Fruit fly (Drosophila melanogaster) whole organism, embryonic: ENCODE results near the gene Chpf.
A peak's percentile ranks its signal among the peaks of the same experiment; 100 is the strongest.

Experiments used
- Abd-B ChIP-seq: fragments of 200-800 bp; sonication (Bioruptor generic); optimal IDR thresholded peaks from 2 replicates; lab custom pipeline; 2018; ENCODE audit warnings: missing biosample characterization, mild to moderate bottlenecking, missing genetic modification characterization, moderate library complexity
- Bteb2 ChIP-seq: fragments of 200-800 bp; sonication (Bioruptor generic); optimal IDR thresholded peaks from 2 replicates; lab custom pipeline; 2016; ENCODE audit warnings: missing biosample characterization, missing genetic modification characterization
- CG11695 ChIP-seq: fragments of 200-800 bp; sonication (Bioruptor generic); IDR thresholded peaks from 3 replicates; pipeline ENCODE4 v1.3.6; 2022; ENCODE audit warnings: missing biosample characterization, missing genetic modification characterization
- CG11723 ChIP-seq: fragments of 200-800 bp; sonication (Bioruptor generic); optimal IDR thresholded peaks from 2 replicates; lab custom pipeline; 2017; ENCODE audit warnings: missing biosample characterization, mild to moderate bottlenecking, missing genetic modification characterization
- CG12104 ChIP-seq: fragments of 200-800 bp; sonication (Bioruptor generic); optimal IDR thresholded peaks from 3 replicates; lab custom pipeline; 2016; ENCODE audit warnings: missing biosample characterization, missing genetic modification characterization
- CG12236 ChIP-seq: fragments of 200-800 bp; sonication (Bioruptor generic); optimal IDR thresholded peaks from 2 replicates; lab custom pipeline; 2016; ENCODE audit warnings: missing biosample characterization, missing genetic modification characterization
- CG12769 ChIP-seq: fragments of 200-800 bp; sonication (Bioruptor generic); optimal IDR thresholded peaks from 2 replicates; lab custom pipeline; 2019; ENCODE audit warnings: missing biosample characterization, mild to moderate bottlenecking, missing genetic modification characterization, moderate library complexity
- CG13424 ChIP-seq: fragments of 200-800 bp; sonication (Bioruptor generic); optimal IDR thresholded peaks from 2 replicates; lab custom pipeline; 2019; ENCODE audit warnings: missing biosample characterization, mild to moderate bottlenecking, missing genetic modification characterization, moderate library complexity
- CG14965 ChIP-seq: fragments of 200-800 bp; sonication (Bioruptor generic); optimal IDR thresholded peaks from 2 replicates; lab custom pipeline; 2016; ENCODE audit warnings: missing biosample characterization, missing genetic modification characterization, borderline replicate concordance
- CG1602 ChIP-seq: fragments of 200-800 bp; sonication (Bioruptor generic); optimal IDR thresholded peaks from 3 replicates; lab custom pipeline; 2016; ENCODE audit warnings: missing biosample characterization, missing genetic modification characterization
- CG16813 ChIP-seq: fragments of 200-800 bp; sonication (Bioruptor generic); IDR thresholded peaks from 3 replicates; pipeline ENCODE4 v1.3.6; 2022; ENCODE audit warnings: missing biosample characterization, missing genetic modification characterization; ENCODE audit not compliant: partially characterized antibody
- CG17361 ChIP-seq: fragments of 200-800 bp; sonication (Bioruptor generic); IDR thresholded peaks from 3 replicates; pipeline ENCODE4 v1.3.6; 2022; ENCODE audit warnings: missing biosample characterization, missing genetic modification characterization
- CG2199 ChIP-seq: fragments of 200-800 bp; sonication (Bioruptor generic); IDR thresholded peaks from 3 replicates; pipeline ENCODE4 v1.3.6; 2022; ENCODE audit warnings: missing biosample characterization, missing genetic modification characterization
- CG33557 ChIP-seq: fragments of 200-800 bp; sonication (Bioruptor generic); optimal IDR thresholded peaks from 2 replicates; lab custom pipeline; 2019; ENCODE audit warnings: missing biosample characterization, mild to moderate bottlenecking, missing genetic modification characterization, moderate library complexity
- CG42726 ChIP-seq: fragments of 200-800 bp; sonication (Bioruptor generic); IDR thresholded peaks from 2 replicates; pipeline ENCODE4 v1.3.6; 2022; ENCODE audit warnings: missing biosample characterization, missing genetic modification characterization; ENCODE audit not compliant: partially characterized antibody
- CG4360 ChIP-seq: fragments of 200-800 bp; sonication (Bioruptor generic); IDR thresholded peaks from 2 replicates; pipeline ENCODE4 v1.3.6; 2022; ENCODE audit warnings: missing biosample characterization, missing genetic modification characterization
- CG7745 ChIP-seq: fragments of 200-800 bp; sonication (Bioruptor generic); optimal IDR thresholded peaks from 2 replicates; lab custom pipeline; 2018; ENCODE audit warnings: missing biosample characterization, mild to moderate bottlenecking, missing genetic modification characterization, moderate library complexity
- CG7987 ChIP-seq: fragments of 200-800 bp; sonication (Bioruptor generic); optimal IDR thresholded peaks from 2 replicates; lab custom pipeline; 2018; ENCODE audit warnings: missing biosample characterization, mild to moderate bottlenecking, missing genetic modification characterization, moderate library complexity
- D19B ChIP-seq: fragments of 200-800 bp; sonication (Bioruptor generic); optimal IDR thresholded peaks from 2 replicates; lab custom pipeline; 2017; ENCODE audit warnings: missing biosample characterization, mild to moderate bottlenecking, missing genetic modification characterization
- Dad ChIP-seq: fragments of 200-800 bp; sonication (Bioruptor generic); optimal IDR thresholded peaks from 3 replicates; lab custom pipeline; 2016; ENCODE audit warnings: missing biosample characterization, missing genetic modification characterization
- Doc2 ChIP-seq: fragments of 200-800 bp; sonication (Bioruptor generic); IDR thresholded peaks from 2 replicates; pipeline ENCODE4 v1.3.6; 2022; ENCODE audit warnings: missing biosample characterization, missing genetic modification characterization
- Ets97D ChIP-seq: fragments of 200-800 bp; sonication (Bioruptor generic); optimal IDR thresholded peaks from 3 replicates; lab custom pipeline; 2016; ENCODE audit warnings: missing biosample characterization, missing genetic modification characterization
- HLH4C ChIP-seq: fragments of 200-800 bp; sonication (Bioruptor generic); IDR thresholded peaks from 3 replicates; pipeline ENCODE4 v1.3.6; 2022; ENCODE audit warnings: missing biosample characterization, missing genetic modification characterization; ENCODE audit not compliant: partially characterized antibody
- Hand ChIP-seq: fragments of 200-800 bp; sonication (Bioruptor generic); optimal IDR thresholded peaks from 2 replicates; lab custom pipeline; 2017; ENCODE audit warnings: mild to moderate bottlenecking, missing biosample characterization, missing genetic modification reagents, missing genetic modification characterization
- Lpt ChIP-seq: fragments of >200 bp; optimal IDR thresholded peaks from 2 replicates; lab custom pipeline; 2018; ENCODE audit warnings: missing biosample characterization, missing genetic modification characterization
- NfI ChIP-seq: fragments of 200-800 bp; sonication (Bioruptor generic); optimal IDR thresholded peaks from 3 replicates; lab custom pipeline; 2018; ENCODE audit warnings: missing biosample characterization, mild to moderate bottlenecking, missing genetic modification characterization, moderate library complexity
- Optix ChIP-seq: fragments of 200-800 bp; sonication (Bioruptor generic); IDR thresholded peaks from 3 replicates; pipeline ENCODE4 v1.3.6; 2022; ENCODE audit warnings: missing biosample characterization, missing genetic modification characterization
- Vsx1 ChIP-seq: fragments of 200-800 bp; sonication (Bioruptor generic); optimal IDR thresholded peaks from 2 replicates; lab custom pipeline; 2017; ENCODE audit warnings: missing biosample characterization, mild to moderate bottlenecking, missing genetic modification characterization, missing genetic modification reagents
- Xrp1 ChIP-seq: fragments of 200-800 bp; sonication (Bioruptor generic); IDR thresholded peaks from 2 replicates; pipeline ENCODE4 v1.3.6; 2022; ENCODE audit warnings: missing biosample characterization, missing genetic modification characterization
- cg ChIP-seq: fragments of 200-800 bp; sonication (Bioruptor generic); optimal IDR thresholded peaks from 3 replicates; lab custom pipeline; 2019; ENCODE audit warnings: missing biosample characterization, mild to moderate bottlenecking, missing genetic modification characterization, moderate library complexity
- chm ChIP-seq: fragments of 200-800 bp; sonication (Bioruptor generic); IDR thresholded peaks from 2 replicates; pipeline ENCODE4 v1.3.6; 2022; ENCODE audit warnings: missing biosample characterization, missing genetic modification characterization
- croc ChIP-seq: fragments of 200-800 bp; sonication (Bioruptor generic); conservative IDR thresholded peaks from 3 replicates; pipeline ENCODE4 v1.3.6; 2022; ENCODE audit warnings: missing biosample characterization, missing genetic modification characterization
- disco-r ChIP-seq: fragments of 200-800 bp; sonication (Bioruptor generic); optimal IDR thresholded peaks from 2 replicates; lab custom pipeline; 2016; ENCODE audit warnings: missing biosample characterization, missing genetic modification characterization
- ewg ChIP-seq: fragments of 200-800 bp; sonication (Bioruptor generic); optimal IDR thresholded peaks from 3 replicates; lab custom pipeline; 2017; ENCODE audit warnings: mild to moderate bottlenecking, missing biosample characterization, missing genetic modification reagents, missing genetic modification characterization
- exex ChIP-seq: fragments of 200-800 bp; sonication (Bioruptor generic); optimal IDR thresholded peaks from 4 replicates; lab custom pipeline; 2018; ENCODE audit warnings: missing biosample characterization, mild to moderate bottlenecking, missing genetic modification characterization, moderate library complexity
- ftz-f1 ChIP-seq: fragments of 200-800 bp; sonication (Bioruptor generic); optimal IDR thresholded peaks from 2 replicates; lab custom pipeline; 2016; ENCODE audit warnings: missing biosample characterization, missing genetic modification characterization
- gcm ChIP-seq: fragments of 200-800 bp; sonication (Bioruptor generic); optimal IDR thresholded peaks from 2 replicates; lab custom pipeline; 2019; ENCODE audit warnings: missing biosample characterization, mild to moderate bottlenecking, missing genetic modification characterization, moderate library complexity
- kay ChIP-seq: fragments of 200-800 bp; sonication (Bioruptor generic); optimal IDR thresholded peaks from 2 replicates; lab custom pipeline; 2016; ENCODE audit warnings: missing biosample characterization, missing genetic modification characterization
- klu ChIP-seq: fragments of 200-800 bp; sonication (Bioruptor generic); IDR thresholded peaks from 2 replicates; pipeline ENCODE4 v1.3.6; 2022; ENCODE audit warnings: missing biosample characterization, missing genetic modification characterization
- luna ChIP-seq: fragments of 200-800 bp; sonication (Bioruptor generic); optimal IDR thresholded peaks from 2 replicates; lab custom pipeline; 2016; ENCODE audit warnings: missing biosample characterization, missing genetic modification characterization
- nau ChIP-seq: fragments of 200-800 bp; sonication (Bioruptor generic); optimal IDR thresholded peaks from 3 replicates; lab custom pipeline; 2017; ENCODE audit warnings: missing biosample characterization, mild to moderate bottlenecking, missing genetic modification characterization, missing genetic modification reagents
- peb ChIP-seq: fragments of 200-800 bp; sonication (Bioruptor generic); IDR thresholded peaks from 2 replicates; pipeline ENCODE4 v1.3.6; 2022; ENCODE audit warnings: missing biosample characterization, missing genetic modification characterization
- ranshi ChIP-seq: fragments of 200-800 bp; sonication (Bioruptor generic); IDR thresholded peaks from 2 replicates; pipeline ENCODE4 v1.3.6; 2022; ENCODE audit warnings: missing biosample characterization, missing genetic modification characterization
- repo ChIP-seq: fragments of 200-800 bp; sonication (Bioruptor generic); optimal IDR thresholded peaks from 2 replicates; lab custom pipeline; 2016; ENCODE audit warnings: missing biosample characterization, missing genetic modification characterization
- sqz ChIP-seq: fragments of 200-800 bp; sonication (Bioruptor generic); optimal IDR thresholded peaks from 3 replicates; lab custom pipeline; 2018; ENCODE audit warnings: missing biosample characterization, mild to moderate bottlenecking, missing genetic modification characterization
- stc ChIP-seq: fragments of 200-800 bp; sonication (Bioruptor generic); IDR thresholded peaks from 2 replicates; pipeline ENCODE4 v1.3.6; 2022; ENCODE audit warnings: missing biosample characterization, missing genetic modification characterization
- vfl ChIP-seq: fragments of 200-800 bp; sonication (Bioruptor generic); optimal IDR thresholded peaks from 2 replicates; lab custom pipeline; 2016; ENCODE audit warnings: missing biosample characterization, missing genetic modification characterization
- vnd ChIP-seq: fragments of 200-800 bp; sonication (Bioruptor generic); IDR thresholded peaks from 3 replicates; pipeline ENCODE4 v1.3.6; 2022; ENCODE audit warnings: missing biosample characterization, missing genetic modification characterization; ENCODE audit not compliant: partially characterized antibody
- zen ChIP-seq: fragments of 200-800 bp; sonication (Bioruptor generic); optimal IDR thresholded peaks from 3 replicates; lab custom pipeline; 2018; ENCODE audit warnings: missing biosample characterization, mild to moderate bottlenecking, missing genetic modification characterization, moderate library complexity

The Chpf gene

DNA sequence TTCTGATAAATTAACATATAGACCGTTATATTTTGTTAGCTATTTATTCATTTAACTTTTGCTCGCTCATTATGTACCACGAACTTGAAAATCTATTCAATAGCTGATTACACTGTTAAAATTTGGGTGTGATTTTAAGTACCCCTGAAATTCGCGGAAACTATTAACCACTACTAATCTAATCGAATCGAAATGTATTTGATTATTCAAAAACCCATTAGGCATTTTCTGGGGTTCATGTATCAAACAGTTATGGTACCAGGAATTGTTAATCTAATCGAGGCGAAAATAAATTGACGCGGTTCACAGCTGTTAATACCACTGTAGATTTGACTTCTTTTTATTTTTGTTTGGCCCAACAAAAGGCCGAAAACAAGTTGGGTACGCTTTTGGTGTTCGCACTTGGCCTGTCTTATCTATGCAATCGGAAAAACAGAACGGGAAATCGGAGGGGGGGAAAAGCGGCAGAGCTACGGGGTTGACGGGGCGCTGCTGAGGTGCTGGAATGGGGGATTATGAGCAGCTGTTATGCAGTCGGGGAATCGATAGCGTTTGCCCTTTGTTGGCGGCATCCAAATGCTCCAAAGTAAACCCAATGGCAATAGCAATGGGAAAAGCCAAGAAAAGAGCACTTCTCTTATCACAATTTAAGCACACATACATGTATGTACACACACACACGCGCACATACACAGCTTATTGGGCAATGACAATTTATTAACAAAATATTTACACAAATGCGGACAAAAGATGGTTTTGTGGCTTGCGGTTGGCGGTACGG, 24.0 kb downstream of the Chpf start (continued):
- no peak for TF ChIP-seq CG1602
- TF ChIP-seq NfI (GFP tag; lab: Kevin White, UChicago), result peak; percentile 54
- TF ChIP-seq gcm (GFP tag; lab: Kevin White, UChicago), result no peak
- no peak for TF ChIP-seq stc (GFP tag; lab: Robert Waterston, UW)
- no peak for TF ChIP-seq CG14965
- no peak for TF ChIP-seq peb (GFP tag; lab: Robert Waterston, UW)
- TF ChIP-seq CG17361 (GFP tag; lab: Robert Waterston, UW), result peak; percentile 39; the same call in 1 of the 3 replicates
- no peak for TF ChIP-seq CG42726 (GFP tag; lab: Robert Waterston, UW)
- TF ChIP-seq chm (GFP tag; lab: Robert Waterston, UW), result 0 out of 2 replicates have a peak, but pooled peaks have one; percentile 48
- no peak for TF ChIP-seq vnd (GFP tag; lab: Robert Waterston, UW)
- no peak for TF ChIP-seq sqz
- TF ChIP-seq klu (GFP tag; lab: Robert Waterston, UW), result no peak
- TF ChIP-seq HLH4C (GFP tag; lab: Robert Waterston, UW), result no peak
- TF ChIP-seq disco-r (GFP tag; lab: Kevin White, UChicago), result no peak
- peak; percentile 97 for TF ChIP-seq exex
- TF ChIP-seq CG7745, result no peak
- TF ChIP-seq CG12236, result peak; percentile 15
- no peak for TF ChIP-seq Xrp1 (GFP tag; lab: Robert Waterston, UW)
- no peak for TF ChIP-seq Dad (GFP tag; lab: Kevin White, UChicago)
- no peak for TF ChIP-seq vfl (GFP tag; lab: Kevin White, UChicago)
- TF ChIP-seq Abd-B (GFP tag; lab: Kevin White, UChicago), result no peak
- TF ChIP-seq Vsx1, result no peak
- peak; percentile 14 for TF ChIP-seq CG12104 (GFP tag; lab: Kevin White, UChicago)
- peak; percentile 30 for TF ChIP-seq CG33557 (GFP tag; lab: Kevin White, UChicago)
- TF ChIP-seq kay (GFP tag; lab: Kevin White, UChicago), result no peak
- no peak for TF ChIP-seq Lpt (GFP tag; lab: Kevin White, UChicago)
- peak; percentile 30 for TF ChIP-seq D19B
- no peak for TF ChIP-seq Ets97D (GFP tag; lab: Kevin White, UChicago)
- TF ChIP-seq CG4360 (GFP tag; lab: Robert Waterston, UW), result no peak
- TF ChIP-seq CG7987 (GFP tag; lab: Kevin White, UChicago), result no peak
- TF ChIP-seq Bteb2, result no peak
- no peak for TF ChIP-seq repo (GFP tag; lab: Kevin White, UChicago)
- TF ChIP-seq CG16813 (GFP tag; lab: Robert Waterston, UW), result no peak
- TF ChIP-seq Doc2 (GFP tag; lab: Robert Waterston, UW), result no peak
- TF ChIP-seq luna, result no peak
- no peak for TF ChIP-seq croc (GFP tag; lab: Robert Waterston, UW)
- TF ChIP-seq zen (tag; lab: Kevin White, UChicago), result no peak
- no peak for TF ChIP-seq ranshi (GFP tag; lab: Robert Waterston, UW)
- TF ChIP-seq cg (GFP tag; lab: Kevin White, UChicago), result peak; percentile 61
- no peak for TF ChIP-seq Optix (GFP tag; lab: Robert Waterston, UW)
- peak; percentile 73 for TF ChIP-seq CG12769 (tag; lab: Kevin White, UChicago)
- TF ChIP-seq CG11723 (GFP tag; lab: Kevin White, UChicago), result no peak
- no peak for TF ChIP-seq ftz-f1 (GFP tag; lab: Kevin White, UChicago)
- TF ChIP-seq Hand, result no peak
- TF ChIP-seq nau (GFP tag; lab: Kevin White, UChicago), result no peak
- TF ChIP-seq CG11695 (GFP tag; lab: Robert Waterston, UW), result no peak
- TF ChIP-seq CG13424 (tag; lab: Kevin White, UChicago), result peak; percentile 2
- TF ChIP-seq ewg (GFP tag; lab: Kevin White, UChicago), result no peak
- no peak; the same call in 2 of the 3 replicates for TF ChIP-seq CG2199 (GFP tag; lab: Robert Waterston, UW)
